Worm (Caenorhabditis elegans): ENCODE data around the gene T01D1.8.

Gene T01D1.8

DNA sequence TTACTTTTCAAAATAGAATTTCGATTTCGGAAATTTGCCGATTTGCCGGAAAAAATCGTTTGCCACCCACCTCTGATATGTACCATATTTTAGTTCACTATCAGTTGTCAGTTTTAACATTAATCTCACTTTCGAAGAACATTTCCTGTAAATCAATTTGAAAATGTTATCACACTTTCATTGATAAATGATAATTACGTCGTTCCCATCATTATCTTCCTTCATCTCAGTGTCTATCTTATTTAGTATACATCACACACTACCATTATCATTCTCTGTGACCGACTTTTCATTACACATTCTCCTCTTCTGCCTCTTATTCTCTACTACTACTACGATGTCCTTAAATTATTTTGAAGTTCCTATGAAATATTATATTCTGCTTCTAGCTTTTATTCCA is at the start of gene T01D1.8:
TSS of gene T01D1.8 (plus strand) at position 236 of the 400 bp plus-strand sequence.
- TF ChIP-seq attf-6 (GFP tag; IDR thresholded peaks at IDR 0.05) (no peak), cebp-1 (GFP tag; IDR thresholded peaks at IDR 0.05) (no peak), cebp-1 (tag; optimal IDR thresholded peaks at IDR 0.05) (no peak), ceh-27 (GFP tag; optimal IDR thresholded peaks at IDR 0.05) (no peak), T07F8.4 (tag; optimal IDR thresholded peaks at IDR 0.05) (no peak), efl-1 (GFP tag; optimal IDR thresholded peaks at IDR 0.05) (no peak), aptf-2 (GFP tag; conservative IDR thresholded peaks at IDR 0.05) (no peak), C06A6.2 (GFP tag; conservative IDR thresholded peaks at IDR 0.05) (no peak), B0035.1 (tag; optimal IDR thresholded peaks at IDR 0.05) (no peak), nhr-90 (tag; optimal IDR thresholded peaks at IDR 0.05) (no peak), lsy-27 (tag; optimal IDR thresholded peaks at IDR 0.05; ENCODE audit: borderline replicate concordance, insufficient read depth) (no peak), mes-4 (tag; optimal IDR thresholded peaks at IDR 0.05) (no peak), B0261.1 (tag; optimal IDR thresholded peaks at IDR 0.05) (no peak), ceh-79 (tag; optimal IDR thresholded peaks at IDR 0.05) (no peak), snpc-1.1 (tag; optimal IDR thresholded peaks at IDR 0.05; ENCODE audit: insufficient read depth) (no peak), ceh-58 (GFP tag; IDR thresholded peaks at IDR 0.05) (no peak), lin-54 (GFP tag; optimal IDR thresholded peaks at IDR 0.05) (no peak), hsf-1 (GFP tag; IDR thresholded peaks at IDR 0.05) (no peak), tbx-9 (tag; optimal IDR thresholded peaks at IDR 0.05; ENCODE audit: borderline replicate concordance) (no peak), aptf-3 (GFP tag; IDR thresholded peaks at IDR 0.05) (no peak), nfyb-1 (GFP tag; IDR thresholded peaks at IDR 0.05) (no peak)

DNA sequence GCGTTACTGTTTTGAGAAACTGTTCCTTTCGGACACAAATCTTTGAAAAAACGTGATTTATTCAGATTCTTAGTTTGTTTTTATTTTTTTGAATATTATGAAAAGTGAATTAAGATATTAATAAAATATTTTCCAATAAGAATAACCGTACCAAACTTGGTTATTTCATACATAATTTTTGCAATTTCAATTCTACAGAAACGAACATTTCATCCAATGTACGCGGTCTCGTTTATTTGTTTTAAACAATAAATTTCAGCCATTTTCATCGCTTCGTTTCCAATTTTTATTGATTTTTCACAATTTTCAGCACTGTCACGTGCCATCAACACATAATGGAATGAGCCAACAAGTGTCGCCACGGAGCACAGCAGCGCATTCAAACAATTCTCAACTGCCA is 39.6 kb upstream of the T01D1.8 start, which contains the start of gene T25D3.4:
TSS of gene T25D3.4 (plus strand) at position 301 of the 400 bp plus-strand sequence.
- no peak for TF ChIP-seq bed-1 (GFP tag; IDR thresholded peaks at IDR 0.05)
- no peak for TF ChIP-seq egrh-3 (GFP tag; IDR thresholded peaks at IDR 0.05)
- TF ChIP-seq ets-4 (GFP tag; optimal IDR thresholded peaks at IDR 0.05), result no peak
- peak; percentile 67 for TF ChIP-seq ceh-100 (GFP tag; IDR thresholded peaks at IDR 0.05)
- TF ChIP-seq pbrm-1 (GFP tag; IDR thresholded peaks at IDR 0.05), result no peak

DNA sequence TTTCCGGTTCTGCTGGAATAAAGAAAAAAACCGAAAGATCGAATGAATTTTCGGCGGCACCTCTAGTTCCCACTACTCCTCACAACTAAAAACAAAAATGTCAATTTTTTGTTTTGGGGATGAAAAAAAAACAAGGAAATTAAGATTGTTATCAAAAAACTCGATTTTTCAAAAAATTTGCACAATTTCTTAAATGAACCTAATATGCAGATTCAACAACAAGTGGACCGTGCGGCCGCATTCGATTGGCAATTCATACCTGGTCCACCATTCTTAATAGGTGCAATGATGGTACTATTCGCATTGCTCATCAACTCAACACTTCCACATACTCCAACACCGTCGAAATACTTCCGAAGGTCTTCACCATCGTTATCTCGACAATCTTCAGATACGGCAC is 35.0 kb upstream of the T01D1.8 start:
- no peak for TF ChIP-seq ceh-100 (GFP tag; IDR thresholded peaks at IDR 0.05)
- TF ChIP-seq hlh-12 (tag; optimal IDR thresholded peaks at IDR 0.05), result no peak
- TF ChIP-seq mel-28 (tag; optimal IDR thresholded peaks at IDR 0.05; ENCODE audit: borderline replicate concordance), result no peak

DNA sequence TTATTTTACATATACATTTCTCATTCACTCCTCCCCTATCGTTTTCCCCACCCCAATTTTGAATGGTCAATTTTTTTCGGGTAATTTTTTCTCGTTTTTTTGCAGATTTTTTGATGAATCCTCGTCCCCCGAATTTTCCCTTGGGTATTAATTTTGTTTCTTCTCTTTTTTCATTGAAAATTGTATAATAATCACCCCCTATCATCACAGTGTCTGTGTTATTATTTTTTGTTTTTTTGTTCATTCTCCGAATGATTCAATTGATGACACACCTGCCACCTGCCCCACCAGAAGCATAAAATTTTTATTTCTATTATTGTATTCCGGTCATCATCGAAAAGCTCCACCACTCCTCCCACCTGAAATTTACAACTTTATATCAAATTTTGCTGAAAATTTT is 34.3 kb upstream of the T01D1.8 start, which contains the start of gene T25D3.3:
TSS of gene T25D3.3 (plus strand) at position 301 of the 400 bp plus-strand sequence.
- no peak for TF ChIP-seq Y95B8A.8 (GFP tag; IDR thresholded peaks at IDR 0.05)
- TF ChIP-seq cebp-2 (GFP tag; IDR thresholded peaks at IDR 0.05), result no peak
- no peak for TF ChIP-seq unc-62 (GFP tag; optimal IDR thresholded peaks at IDR 0.05)
- no peak for TF ChIP-seq nfya-1 (tag; optimal IDR thresholded peaks at IDR 0.05; ENCODE audit: borderline replicate concordance, insufficient read depth)
- no peak for TF ChIP-seq ceh-58 (GFP tag; IDR thresholded peaks at IDR 0.05)
- TF ChIP-seq B0019.2 (GFP tag; conservative IDR thresholded peaks at IDR 0.05), result no peak
- TF ChIP-seq ztf-25 (GFP tag; IDR thresholded peaks at IDR 0.05), result no peak
- TF ChIP-seq nfyb-1 (GFP tag; IDR thresholded peaks at IDR 0.05), result no peak
- no peak for TF ChIP-seq snpc-4 (GFP tag; optimal IDR thresholded peaks at IDR 0.05)
- no peak for TF ChIP-seq snpc-4 (tag; optimal IDR thresholded peaks at IDR 0.05)
